Worm (Caenorhabditis elegans) whole organism, young adult: Measurements from ENCODE around the gene selt-1.1.

Experiments
- B0261.1 ChIP-seq: sonication (generic microtip); optimal IDR thresholded peaks from 2 replicates; lab custom pipeline; 2016; ENCODE audit warnings: mild to moderate bottlenecking, missing genetic modification characterization, moderate library complexity, missing compliant biosample characterization
- B0336.3 ChIP-seq: fragments of 200-800 bp; sonication (Bioruptor generic); IDR thresholded peaks from 2 replicates; pipeline ENCODE4 v1.3.6; 2022; ENCODE audit warnings: missing genetic modification characterization, missing compliant biosample characterization
- C06A6.2 ChIP-seq: fragments of 200-800 bp; sonication (Bioruptor generic); conservative IDR thresholded peaks from 2 replicates; pipeline ENCODE4 v1.3.6; 2022; ENCODE audit warnings: missing genetic modification characterization, missing compliant biosample characterization
- C17E4.6 ChIP-seq: fragments of 200-800 bp; sonication (Bioruptor generic); IDR thresholded peaks from 2 replicates; pipeline ENCODE4 v1.3.6; 2022; ENCODE audit warnings: missing genetic modification reagents, missing genetic modification characterization, missing compliant biosample characterization
- D2030.7 ChIP-seq: fragments of 200-800 bp; sonication (Bioruptor generic); IDR thresholded peaks from 2 replicates; pipeline ENCODE4 v1.3.6; 2022; ENCODE audit warnings: missing genetic modification reagents, missing genetic modification characterization, missing compliant biosample characterization
- F10E7.11 ChIP-seq: sonication (generic microtip); optimal IDR thresholded peaks from 2 replicates; lab custom pipeline; 2017; ENCODE audit warnings: mild to moderate bottlenecking, missing genetic modification characterization, moderate library complexity, missing compliant biosample characterization
- F23B12.7 ChIP-seq: sonication (generic microtip); optimal IDR thresholded peaks from 2 replicates; lab custom pipeline; 2017; ENCODE audit warnings: missing genetic modification characterization, mild to moderate bottlenecking, missing compliant biosample characterization, antibody characterized with exemption, moderate library complexity; ENCODE audit not compliant: insufficient read depth
- F57A8.1 ChIP-seq: fragments of 200-800 bp; sonication (Bioruptor generic); optimal IDR thresholded peaks from 2 replicates; lab custom pipeline; 2018; ENCODE audit warnings: mild to moderate bottlenecking, missing genetic modification characterization, moderate library complexity, missing compliant biosample characterization
- K12H6.12 ChIP-seq: fragments of 200-800 bp; sonication (Bioruptor generic); optimal IDR thresholded peaks from 2 replicates; lab custom pipeline; 2018; ENCODE audit warnings: mild to moderate bottlenecking, missing genetic modification characterization, missing compliant biosample characterization
- Y56A3A.18 ChIP-seq: fragments of 200-800 bp; sonication (Bioruptor generic); IDR thresholded peaks from 2 replicates; pipeline ENCODE4 v1.3.6; 2022; ENCODE audit warnings: missing genetic modification reagents, missing genetic modification characterization, missing compliant biosample characterization
- akir-1 ChIP-seq: fragments of 200-800 bp; sonication (Bioruptor generic); optimal IDR thresholded peaks from 2 replicates; lab custom pipeline; 2018; ENCODE audit warnings: mild to moderate bottlenecking, missing genetic modification characterization, moderate library complexity, missing compliant biosample characterization
- aptf-2 ChIP-seq: fragments of 200-800 bp; sonication (Bioruptor generic); conservative IDR thresholded peaks from 2 replicates; pipeline ENCODE4 v1.3.6; 2022; ENCODE audit warnings: missing genetic modification reagents, missing genetic modification characterization, missing compliant biosample characterization
- athp-1 ChIP-seq: sonication (generic microtip); optimal IDR thresholded peaks from 2 replicates; lab custom pipeline; 2017; ENCODE audit warnings: mild to moderate bottlenecking, missing genetic modification characterization, missing compliant biosample characterization
- cebp-1 ChIP-seq, 2 experiments: fragments of 200-800 bp in 1 of 2; sonication (Bioruptor generic) in 1 of 2; sonication (generic microtip) in 1 of 2; IDR thresholded peaks in 1 of 2; optimal IDR thresholded peaks in 1 of 2; 2 replicates each; pipeline versions ENCODE4 v1.3.6 to Lab custom; 2017 to 2022; ENCODE audit warnings: missing compliant biosample characterization in 2 of 2, missing genetic modification characterization in 2 of 2, mild to moderate bottlenecking in 1 of 2, missing genetic modification reagents in 1 of 2, moderate library complexity in 1 of 2
- cebp-2 ChIP-seq: fragments of 200-800 bp; sonication (Bioruptor generic); IDR thresholded peaks from 2 replicates; pipeline ENCODE4 v1.3.6; 2022; ENCODE audit warnings: missing genetic modification characterization, missing compliant biosample characterization
- ceh-100 ChIP-seq: fragments of 200-800 bp; sonication (Bioruptor generic); IDR thresholded peaks from 2 replicates; pipeline ENCODE4 v1.3.6; 2022; ENCODE audit warnings: missing genetic modification reagents, missing genetic modification characterization, missing compliant biosample characterization
- ceh-27 ChIP-seq: fragments of 200-800 bp; sonication (Bioruptor generic); optimal IDR thresholded peaks from 2 replicates; lab custom pipeline; 2018; ENCODE audit warnings: mild to moderate bottlenecking, missing genetic modification characterization, moderate library complexity, missing compliant biosample characterization
- ceh-58 ChIP-seq: fragments of 200-800 bp; sonication (Bioruptor generic); IDR thresholded peaks from 2 replicates; pipeline ENCODE4 v1.3.6; 2022; ENCODE audit warnings: missing genetic modification characterization, missing compliant biosample characterization
- ceh-79 ChIP-seq: sonication (generic microtip); optimal IDR thresholded peaks from 2 replicates; lab custom pipeline; 2017; ENCODE audit warnings: mild to moderate bottlenecking, missing genetic modification characterization, missing compliant biosample characterization
- ceh-91 ChIP-seq: fragments of 200-800 bp; sonication (Bioruptor generic); IDR thresholded peaks from 2 replicates; pipeline ENCODE4 v1.3.6; 2022; ENCODE audit warnings: missing genetic modification reagents, missing genetic modification characterization, missing compliant biosample characterization
- chd-7 ChIP-seq: sonication (generic microtip); optimal IDR thresholded peaks from 2 replicates; lab custom pipeline; 2016; ENCODE audit warnings: mild to moderate bottlenecking, missing genetic modification characterization, moderate library complexity, missing compliant biosample characterization
- egl-18 ChIP-seq: fragments of 200-800 bp; sonication (Bioruptor generic); IDR thresholded peaks from 2 replicates; pipeline ENCODE4 v1.3.6; 2022; ENCODE audit warnings: missing genetic modification reagents, missing genetic modification characterization, missing compliant biosample characterization
- egrh-3 ChIP-seq: fragments of 200-800 bp; sonication (Bioruptor generic); IDR thresholded peaks from 2 replicates; pipeline ENCODE4 v1.3.6; 2022; ENCODE audit warnings: missing genetic modification reagents, missing genetic modification characterization, missing compliant biosample characterization
- ets-4 ChIP-seq: fragments of 200-800 bp; sonication (Bioruptor generic); optimal IDR thresholded peaks from 2 replicates; lab custom pipeline; 2018; ENCODE audit warnings: mild to moderate bottlenecking, missing genetic modification characterization, missing compliant biosample characterization
- him-1 ChIP-seq: sonication (generic microtip); optimal IDR thresholded peaks from 2 replicates; lab custom pipeline; 2016; ENCODE audit warnings: missing genotype, missing genetic modification reagents, missing genetic modification characterization, missing compliant biosample characterization
- lag-1 ChIP-seq: fragments of 200-800 bp; sonication (Bioruptor generic); IDR thresholded peaks from 2 replicates; pipeline ENCODE4 v1.3.6; 2022; ENCODE audit warnings: missing genetic modification reagents, missing genetic modification characterization, missing compliant biosample characterization
- let-607 ChIP-seq, 2 experiments: fragments of 200-800 bp in 1 of 2; sonication (Bioruptor generic) in 1 of 2; sonication (generic microtip) in 1 of 2; optimal IDR thresholded peaks; 2 replicates each; lab custom pipeline; 2016 to 2018; ENCODE audit warnings: mild to moderate bottlenecking in 2 of 2, missing compliant biosample characterization in 2 of 2, missing genetic modification characterization in 2 of 2, moderate library complexity in 2 of 2, missing genotype in 1 of 2
- lsl-1 ChIP-seq: fragments of 200-800 bp; sonication (Bioruptor generic); optimal IDR thresholded peaks from 2 replicates; lab custom pipeline; 2018; ENCODE audit warnings: mild to moderate bottlenecking, missing genetic modification characterization, moderate library complexity, missing compliant biosample characterization
- lsy-27 ChIP-seq: sonication (generic microtip); optimal IDR thresholded peaks from 2 replicates; lab custom pipeline; 2017; ENCODE audit warnings: missing genetic modification characterization, mild to moderate bottlenecking, missing compliant biosample characterization, antibody characterized with exemption, missing genotype, borderline replicate concordance; ENCODE audit not compliant: insufficient read depth
- madf-3 ChIP-seq: fragments of 200-800 bp; sonication (Bioruptor generic); IDR thresholded peaks from 2 replicates; pipeline ENCODE4 v1.3.6; 2022; ENCODE audit warnings: missing genetic modification reagents, missing genetic modification characterization, missing compliant biosample characterization
- nfya-2 ChIP-seq: fragments of 200-800 bp; sonication (Bioruptor generic); IDR thresholded peaks from 2 replicates; pipeline ENCODE4 v1.3.6; 2022; ENCODE audit warnings: missing genetic modification reagents, missing genetic modification characterization, missing compliant biosample characterization
- nfyb-1 ChIP-seq: fragments of 200-800 bp; sonication (Bioruptor generic); IDR thresholded peaks from 2 replicates; pipeline ENCODE4 v1.3.6; 2022; ENCODE audit warnings: missing genetic modification reagents, missing genetic modification characterization, missing compliant biosample characterization
- nhr-179 ChIP-seq: sonication (generic microtip); optimal IDR thresholded peaks from 2 replicates; lab custom pipeline; 2016; ENCODE audit warnings: mild to moderate bottlenecking, missing genetic modification characterization, missing compliant biosample characterization
- nhr-27 ChIP-seq: fragments of 200-800 bp; sonication (Bioruptor generic); optimal IDR thresholded peaks from 2 replicates; lab custom pipeline; 2018; ENCODE audit warnings: mild to moderate bottlenecking, missing genetic modification characterization, moderate library complexity, missing compliant biosample characterization
- nhr-90 ChIP-seq: sonication (generic microtip); optimal IDR thresholded peaks from 2 replicates; lab custom pipeline; 2016; ENCODE audit warnings: missing genotype, mild to moderate bottlenecking, missing genetic modification characterization, missing compliant biosample characterization
- pbrm-1 ChIP-seq: fragments of 200-800 bp; sonication (Bioruptor generic); IDR thresholded peaks from 2 replicates; pipeline ENCODE4 v1.3.6; 2022; ENCODE audit warnings: missing genetic modification reagents, missing genetic modification characterization, missing compliant biosample characterization
- pha-4 ChIP-seq: fragments of 150-350 bp; sonication (generic microtip); optimal IDR thresholded peaks from 2 replicates; lab custom pipeline; 2014; ENCODE audit warnings: missing biosample characterization, missing genetic modification reagents, missing genetic modification characterization
- repo-1 ChIP-seq: sonication (generic microtip); optimal IDR thresholded peaks from 2 replicates; lab custom pipeline; 2017; ENCODE audit warnings: mild to moderate bottlenecking, missing genetic modification characterization, missing compliant biosample characterization
- snpc-4 ChIP-seq, 5 experiments: fragments of 150-350 bp in 1 of 5; sonication (generic microtip) in 4 of 5; optimal IDR thresholded peaks; 2 replicates each; lab custom pipeline; 2014 to 2018; ENCODE audit warnings: missing genetic modification characterization in 5 of 5, missing biosample characterization in 3 of 5, antibody characterized with exemption in 2 of 5, mild to moderate bottlenecking in 2 of 5, missing compliant biosample characterization in 2 of 5, missing genotype in 2 of 5, moderate library complexity in 2 of 5, missing genetic modification reagents in 1 of 5
- tbx-9 ChIP-seq: sonication (generic microtip); optimal IDR thresholded peaks from 2 replicates; lab custom pipeline; 2016; ENCODE audit warnings: borderline replicate concordance, missing genetic modification characterization, inconsistent platforms, missing compliant biosample characterization
- unc-130 ChIP-seq: sonication (generic microtip); optimal IDR thresholded peaks from 2 replicates; lab custom pipeline; 2016; ENCODE audit warnings: missing genetic modification reagents, missing genetic modification characterization, missing compliant biosample characterization
- xnd-1 ChIP-seq: sonication (generic microtip); optimal IDR thresholded peaks from 2 replicates; lab custom pipeline; 2016; ENCODE audit warnings: missing genotype, missing genetic modification reagents, missing genetic modification characterization, missing compliant biosample characterization
- ztf-25 ChIP-seq: fragments of 200-800 bp; sonication (Bioruptor generic); IDR thresholded peaks from 2 replicates; pipeline ENCODE4 v1.3.6; 2022; ENCODE audit warnings: missing genetic modification reagents, missing genetic modification characterization, missing compliant biosample characterization
- ztf-26 ChIP-seq: sonication (generic microtip); optimal IDR thresholded peaks from 2 replicates; lab custom pipeline; 2017; ENCODE audit warnings: missing genetic modification characterization, missing compliant biosample characterization
- ztf-3 ChIP-seq: fragments of 200-800 bp; sonication (Bioruptor generic); optimal IDR thresholded peaks from 2 replicates; lab custom pipeline; 2018; ENCODE audit warnings: mild to moderate bottlenecking, missing genetic modification characterization, missing compliant biosample characterization

Gene selt-1.1

ce11 chrX:11546445-11547275, at the start of gene selt-1.1:
Gene selt-1.1, minus strand, starts transcription at chrX:11546495.
- no peak for TF ChIP-seq pha-4 (tag; lab: Kevin White, UChicago)
- no peak for TF ChIP-seq lsy-27 (tag; lab: Kevin White, UChicago)
- TF ChIP-seq madf-3 (GFP tag; lab: Robert Waterston, UW), result no peak
- TF ChIP-seq ceh-91 (GFP tag; lab: Robert Waterston, UW), result no peak
- no peak for TF ChIP-seq lag-1
- TF ChIP-seq let-607 (tag; optimal IDR thresholded peaks at IDR 0.05; lab: Kevin White, UChicago), result peak; percentile 43 to 68
- TF ChIP-seq tbx-9 (tag; lab: Kevin White, UChicago), result no peak
- TF ChIP-seq B0336.3 (GFP tag; lab: Robert Waterston, UW), result peak; percentile 65; the same call in 1 of the 2 replicates
- TF ChIP-seq nhr-90 (tag; lab: Kevin White, UChicago), result peak; percentile 7
- no peak for TF ChIP-seq snpc-4 (GFP tag; optimal IDR thresholded peaks at IDR 0.05; lab: Kevin White, UChicago)
- peak in 1 of 4 experiments; percentile 40 for TF ChIP-seq snpc-4 (tag; optimal IDR thresholded peaks at IDR 0.05; lab: Kevin White, UChicago)
- peak; percentile 14 for TF ChIP-seq K12H6.12
- no peak for TF ChIP-seq cebp-2 (GFP tag; lab: Robert Waterston, UW)
- no peak for TF ChIP-seq egrh-3
- no peak for TF ChIP-seq him-1 (tag; lab: Kevin White, UChicago)
- no peak for TF ChIP-seq ceh-27 (GFP tag; lab: Kevin White, UChicago)
- peak; percentile 42 for TF ChIP-seq ztf-26 (tag; lab: Kevin White, UChicago)
- TF ChIP-seq nhr-27 (tag; lab: Kevin White, UChicago), result no peak
- TF ChIP-seq ets-4, result peak; percentile 85
- TF ChIP-seq nfyb-1 (GFP tag; lab: Robert Waterston, UW), result 0 out of 2 replicates have a peak, but pooled peaks have one; percentile 21
- TF ChIP-seq nhr-179, result no peak
- no peak for TF ChIP-seq ceh-79 (tag; lab: Kevin White, UChicago)
- no peak for TF ChIP-seq aptf-2 (GFP tag; lab: Robert Waterston, UW)
- no peak for TF ChIP-seq C06A6.2 (GFP tag; lab: Robert Waterston, UW)
- 0 out of 2 replicates have a peak, but pooled peaks have one; percentile 27 for TF ChIP-seq Y56A3A.18 (GFP tag; lab: Robert Waterston, UW)
- TF ChIP-seq athp-1 (tag; lab: Kevin White, UChicago), result no peak
- TF ChIP-seq cebp-1 (GFP tag; IDR thresholded peaks at IDR 0.05; lab: Robert Waterston, UW), result no peak
- no peak for TF ChIP-seq cebp-1 (tag; optimal IDR thresholded peaks at IDR 0.05; lab: Kevin White, UChicago)
- TF ChIP-seq C17E4.6 (GFP tag; lab: Robert Waterston, UW), result no peak
- no peak for TF ChIP-seq repo-1 (tag; lab: Kevin White, UChicago)
- TF ChIP-seq ztf-25 (GFP tag; lab: Robert Waterston, UW), result no peak
- TF ChIP-seq ztf-3, result no peak
- no peak for TF ChIP-seq lsl-1 (GFP tag; lab: Kevin White, UChicago)
- TF ChIP-seq nfya-2 (GFP tag; lab: Robert Waterston, UW), result no peak
- no peak for TF ChIP-seq akir-1
- TF ChIP-seq xnd-1 (tag; lab: Kevin White, UChicago), result no peak
- TF ChIP-seq F57A8.1, result no peak
- peak; percentile 5 for TF ChIP-seq F23B12.7 (tag; lab: Kevin White, UChicago)
- no peak for TF ChIP-seq F10E7.11 (tag; lab: Kevin White, UChicago)
- TF ChIP-seq chd-7, result peak; percentile 8
- no peak for TF ChIP-seq unc-130 (GFP tag; lab: Kevin White, UChicago)
- TF ChIP-seq ceh-100 (GFP tag; lab: Robert Waterston, UW), result no peak
- TF ChIP-seq ceh-58, result no peak
- peak; percentile 32; the same call in 1 of the 2 replicates for TF ChIP-seq pbrm-1
- no peak for TF ChIP-seq B0261.1
- TF ChIP-seq D2030.7 (GFP tag; lab: Robert Waterston, UW), result no peak
- no peak for TF ChIP-seq egl-18 (GFP tag; lab: Robert Waterston, UW)
